Fruit fly (Drosophila melanogaster) whole organism, embryonic: ENCODE results near the gene Gfat2.
A peak's percentile ranks its signal among the peaks of the same experiment; 100 is the strongest.

Experiments used
- Atf6 ChIP-seq: fragments of 200-800 bp; sonication (Bioruptor generic); IDR thresholded peaks from 2 replicates; pipeline ENCODE4 v1.3.6; 2022; ENCODE audit warnings: missing biosample characterization, missing genetic modification characterization
- C15 ChIP-seq: fragments of 200-800 bp; sonication (Bioruptor generic); IDR thresholded peaks from 3 replicates; pipeline ENCODE4 v1.3.6; 2022; ENCODE audit warnings: missing biosample characterization, missing genetic modification characterization
- CG10543 ChIP-seq: fragments of 200-800 bp; sonication (Bioruptor generic); optimal IDR thresholded peaks from 3 replicates; lab custom pipeline; 2017; ENCODE audit warnings: missing biosample characterization, mild to moderate bottlenecking, missing genetic modification characterization, moderate library complexity
- CG12769 ChIP-seq: fragments of 200-800 bp; sonication (Bioruptor generic); optimal IDR thresholded peaks from 2 replicates; lab custom pipeline; 2019; ENCODE audit warnings: missing biosample characterization, mild to moderate bottlenecking, missing genetic modification characterization, moderate library complexity
- CG16815 ChIP-seq: fragments of 200-800 bp; sonication (Bioruptor generic); optimal IDR thresholded peaks from 3 replicates; lab custom pipeline; 2017; ENCODE audit warnings: missing biosample characterization, mild to moderate bottlenecking, missing genetic modification characterization
- CG17612 ChIP-seq: fragments of 200-800 bp; sonication (Bioruptor generic); IDR thresholded peaks from 2 replicates; pipeline ENCODE4 v1.3.6; 2022; ENCODE audit warnings: missing biosample characterization, missing genetic modification characterization
- CG2116 ChIP-seq: fragments of 200-800 bp; sonication (Bioruptor generic); optimal IDR thresholded peaks from 3 replicates; lab custom pipeline; 2018; ENCODE audit warnings: missing biosample characterization, mild to moderate bottlenecking, missing genetic modification characterization
- CG2202 ChIP-seq: fragments of 200-800 bp; sonication (Bioruptor generic); optimal IDR thresholded peaks from 2 replicates; lab custom pipeline; 2018; ENCODE audit warnings: missing biosample characterization, mild to moderate bottlenecking, missing genetic modification characterization
- CG3163 ChIP-seq: fragments of 200-800 bp; sonication (Bioruptor generic); optimal IDR thresholded peaks from 3 replicates; lab custom pipeline; 2016; ENCODE audit warnings: missing biosample characterization, missing genetic modification characterization
- CG5245 ChIP-seq: fragments of 200-800 bp; sonication (Bioruptor generic); optimal IDR thresholded peaks from 3 replicates; lab custom pipeline; 2016; ENCODE audit warnings: missing biosample characterization, missing genetic modification characterization
- CG7357 ChIP-seq: fragments of 200-800 bp; sonication (Bioruptor generic); IDR thresholded peaks from 3 replicates; pipeline ENCODE4 v1.3.6; 2022; ENCODE audit warnings: missing biosample characterization, missing genetic modification characterization
- CG9215 ChIP-seq: fragments of 200-800 bp; sonication (Bioruptor generic); IDR thresholded peaks from 2 replicates; pipeline ENCODE4 v1.3.6; 2022; ENCODE audit warnings: missing biosample characterization, missing genetic modification characterization
- Doc3 ChIP-seq: fragments of 200-800 bp; sonication (Bioruptor generic); IDR thresholded peaks from 3 replicates; pipeline ENCODE4 v1.3.6; 2022; ENCODE audit warnings: missing biosample characterization, missing genetic modification characterization; ENCODE audit not compliant: partially characterized antibody
- E2f2 ChIP-seq: fragments of 200-800 bp; sonication (Bioruptor generic); IDR thresholded peaks from 2 replicates; pipeline ENCODE4 v1.3.6; 2022; ENCODE audit warnings: missing biosample characterization, missing genetic modification characterization
- Ets65A ChIP-seq: fragments of 200-800 bp; sonication (Bioruptor generic); peaks from one replicate; lab custom pipeline; 2016; ENCODE audit warnings: missing biosample characterization, missing genetic modification characterization
- HLH4C ChIP-seq: fragments of 200-800 bp; sonication (Bioruptor generic); IDR thresholded peaks from 3 replicates; pipeline ENCODE4 v1.3.6; 2022; ENCODE audit warnings: missing biosample characterization, missing genetic modification characterization; ENCODE audit not compliant: partially characterized antibody
- MESR4 ChIP-seq: fragments of 200-800 bp; sonication (Bioruptor generic); optimal IDR thresholded peaks from 2 replicates; lab custom pipeline; 2018; ENCODE audit warnings: missing biosample characterization, mild to moderate bottlenecking, missing genetic modification characterization, moderate library complexity
- Med ChIP-seq: fragments of 200-800 bp; sonication (Bioruptor generic); peaks from one replicate; lab custom pipeline; 2016; ENCODE audit warnings: missing biosample characterization, missing genetic modification characterization, mild to moderate bottlenecking, inconsistent platforms, moderate library complexity
- Scr ChIP-seq: fragments of 200-800 bp; sonication (Bioruptor generic); IDR thresholded peaks from 2 replicates; pipeline ENCODE4 v1.3.6; 2022; ENCODE audit warnings: missing biosample characterization, missing genetic modification characterization; ENCODE audit not compliant: partially characterized antibody
- Sin3A ChIP-seq: fragments of >200 bp; optimal IDR thresholded peaks from 2 replicates; lab custom pipeline; 2018
- Spps ChIP-seq: fragments of 200-800 bp; sonication (Bioruptor generic); optimal IDR thresholded peaks from 2 replicates; lab custom pipeline; 2018; ENCODE audit warnings: missing biosample characterization, mild to moderate bottlenecking, missing genetic modification characterization
- Trl ChIP-seq, 3 experiments: fragments of >200 bp in 2 of 3; fragments of 200-800 bp in 1 of 3; sonication (Bioruptor generic) in 1 of 3; optimal IDR thresholded peaks; 2 replicates in 1 of 3; 3 replicates in 2 of 3; lab custom pipeline; 2016 to 2017; ENCODE audit warnings: missing biosample characterization in 1 of 3, missing genetic modification characterization in 1 of 3
- chinmo ChIP-seq: fragments of 200-800 bp; sonication (Bioruptor generic); IDR thresholded peaks from 4 replicates; pipeline ENCODE4 v1.3.6; 2022; ENCODE audit warnings: missing biosample characterization, missing genetic modification characterization; ENCODE audit not compliant: partially characterized antibody
- crol ChIP-seq: fragments of 200-800 bp; sonication (Bioruptor generic); IDR thresholded peaks from 2 replicates; pipeline ENCODE4 v1.3.6; 2022; ENCODE audit warnings: missing biosample characterization, missing genetic modification characterization
- cwo ChIP-seq: fragments of 200-800 bp; sonication (Bioruptor generic); optimal IDR thresholded peaks from 3 replicates; lab custom pipeline; 2017; ENCODE audit warnings: missing biosample characterization, missing genetic modification characterization, mild to moderate bottlenecking, moderate library complexity, missing genetic modification reagents
- ham ChIP-seq: fragments of 200-800 bp; sonication (Bioruptor generic); IDR thresholded peaks from 2 replicates; pipeline ENCODE4 v1.3.6; 2022; ENCODE audit warnings: missing biosample characterization, missing genetic modification characterization
- hkb ChIP-seq, 2 experiments: fragments of 200-800 bp in 1 of 2; fragments of >200 bp in 1 of 2; sonication (Bioruptor generic) in 1 of 2; IDR thresholded peaks in 1 of 2; optimal IDR thresholded peaks in 1 of 2; 2 replicates each; pipeline versions ENCODE4 v1.3.6 to Lab custom; 2017 to 2022; ENCODE audit warnings: missing biosample characterization in 1 of 2, missing genetic modification characterization in 1 of 2
- knrl ChIP-seq: fragments of 200-800 bp; sonication (Bioruptor generic); IDR thresholded peaks from 3 replicates; pipeline ENCODE4 v1.3.6; 2022; ENCODE audit warnings: missing biosample characterization, missing genetic modification characterization; ENCODE audit not compliant: partially characterized antibody
- peb ChIP-seq: fragments of 200-800 bp; sonication (Bioruptor generic); IDR thresholded peaks from 2 replicates; pipeline ENCODE4 v1.3.6; 2022; ENCODE audit warnings: missing biosample characterization, missing genetic modification characterization
- phol ChIP-seq: fragments of 200-800 bp; sonication (Bioruptor generic); optimal IDR thresholded peaks from 3 replicates; lab custom pipeline; 2018; ENCODE audit warnings: missing biosample characterization, mild to moderate bottlenecking, missing genetic modification characterization, moderate library complexity
- pros ChIP-seq: fragments of 200-800 bp; sonication (Bioruptor generic); optimal IDR thresholded peaks from 3 replicates; lab custom pipeline; 2019; ENCODE audit warnings: missing biosample characterization, mild to moderate bottlenecking, missing genetic modification characterization, moderate library complexity
- sens ChIP-seq: fragments of 200-800 bp; sonication (Bioruptor generic); peaks from one replicate; lab custom pipeline; 2016; ENCODE audit warnings: missing biosample characterization, missing genetic modification characterization
- sens-2 ChIP-seq: fragments of 200-800 bp; sonication (Bioruptor generic); IDR thresholded peaks from 2 replicates; pipeline ENCODE4 v1.3.6; 2022; ENCODE audit warnings: missing biosample characterization, missing genetic modification characterization
- slbo ChIP-seq: fragments of 200-800 bp; sonication (Bioruptor generic); IDR thresholded peaks from 2 replicates; pipeline ENCODE4 v1.3.6; 2022; ENCODE audit warnings: missing biosample characterization, missing genetic modification characterization
- sr ChIP-seq: fragments of 200-800 bp; sonication (Bioruptor generic); IDR thresholded peaks from 3 replicates; pipeline ENCODE4 v1.3.6; 2022; ENCODE audit warnings: missing biosample characterization, missing genetic modification characterization
- sug ChIP-seq: fragments of 200-800 bp; optimal IDR thresholded peaks from 2 replicates; lab custom pipeline; 2019; ENCODE audit warnings: missing biosample characterization, mild to moderate bottlenecking, missing genetic modification characterization, moderate library complexity
- twi ChIP-seq: fragments of 200-800 bp; optimal IDR thresholded peaks from 2 replicates; lab custom pipeline; 2019; ENCODE audit warnings: missing biosample characterization, mild to moderate bottlenecking, missing genetic modification characterization, moderate library complexity
- vnd ChIP-seq: fragments of 200-800 bp; sonication (Bioruptor generic); IDR thresholded peaks from 3 replicates; pipeline ENCODE4 v1.3.6; 2022; ENCODE audit warnings: missing biosample characterization, missing genetic modification characterization; ENCODE audit not compliant: partially characterized antibody
- zen2 ChIP-seq: fragments of 200-800 bp; sonication (Bioruptor generic); IDR thresholded peaks from 3 replicates; pipeline ENCODE4 v1.3.6; 2022; ENCODE audit warnings: missing biosample characterization, missing genetic modification characterization; ENCODE audit not compliant: partially characterized antibody

Gene Gfat2

DNA sequence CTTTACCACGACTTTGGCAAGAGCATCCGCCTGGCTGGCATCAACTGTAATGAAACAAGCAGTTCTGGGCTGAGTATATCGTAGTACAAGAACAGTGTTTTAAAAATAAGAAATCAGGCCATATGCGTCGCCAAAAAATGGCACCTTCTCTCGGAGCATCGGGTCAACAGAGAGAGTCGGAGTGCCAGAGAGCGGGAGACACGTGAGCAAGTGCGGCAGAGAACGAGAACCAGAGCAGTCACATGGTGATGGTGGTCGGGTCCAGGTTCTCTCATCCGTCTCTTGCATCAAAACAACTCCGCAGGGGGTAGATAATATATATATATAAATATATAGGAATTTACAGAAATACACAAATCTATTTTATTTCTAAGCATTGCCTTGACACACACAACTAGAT is 14.7 kb downstream of the Gfat2 start:
- TF ChIP-seq Sin3A (lab: Kevin White, UChicago) (no peak), cwo (GFP tag; lab: Kevin White, UChicago) (peak; percentile 23), C15 (no peak), Trl (optimal IDR thresholded peaks at IDR 0.05; lab: Kevin White, UChicago) (peak; percentile 59 to 78), Trl (GFP tag; optimal IDR thresholded peaks at IDR 0.05; lab: Kevin White, UChicago) (no peak), vnd (no peak), hkb (optimal IDR thresholded peaks at IDR 0.05; lab: Kevin White, UChicago) (no peak), hkb (GFP tag; IDR thresholded peaks at IDR 0.05; lab: Robert Waterston, UW) (no peak), CG2116 (no peak), ham (GFP tag; lab: Robert Waterston, UW) (no peak), E2f2 (GFP tag; lab: Robert Waterston, UW) (no peak), CG16815 (no peak), twi (no peak), CG5245 (no peak), sug (peak; percentile 89), CG3163 (no peak), CG9215 (GFP tag; lab: Robert Waterston, UW) (no peak), CG17612 (no peak), phol (tag; lab: Kevin White, UChicago) (no peak), CG10543 (GFP tag; lab: Kevin White, UChicago) (peak; percentile 5), Med (GFP tag; lab: Kevin White, UChicago) (peak; percentile 1), pros (GFP tag; lab: Kevin White, UChicago) (no peak), MESR4 (no peak), Spps (tag; lab: Kevin White, UChicago) (no peak)

DNA sequence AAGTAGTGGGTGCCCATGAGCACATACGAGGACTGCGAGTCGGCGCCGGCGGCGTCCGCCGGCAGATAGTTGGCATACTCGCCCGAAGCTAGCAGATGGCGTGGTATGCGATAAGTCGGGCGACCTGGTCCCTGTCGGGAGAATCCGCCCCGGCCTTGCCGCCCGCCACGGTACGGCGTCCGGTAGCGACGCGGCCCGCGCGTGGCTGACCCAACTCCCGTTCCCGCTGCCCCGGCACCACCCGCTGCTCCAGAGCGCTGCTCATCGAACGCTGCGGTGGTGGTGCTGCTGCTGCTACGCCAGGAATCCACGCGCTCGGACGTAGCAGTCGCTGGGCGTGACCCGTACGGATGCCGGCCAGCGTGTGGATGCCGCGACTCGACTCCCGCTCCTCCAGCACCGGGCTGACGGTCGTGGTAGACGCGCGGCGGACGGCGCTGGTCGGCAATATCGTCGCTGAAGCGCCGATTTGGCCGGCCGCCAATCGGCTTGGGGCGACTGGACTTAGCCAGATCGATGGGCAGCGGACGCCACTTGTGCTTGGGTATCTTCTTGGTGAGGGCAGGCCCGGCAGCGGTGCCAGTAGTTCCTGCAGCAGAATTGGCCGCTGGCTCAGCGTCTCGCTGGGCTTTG is 15.7 kb downstream of the Gfat2 start:
- peak; percentile 94 for TF ChIP-seq Ets65A
- TF ChIP-seq sens-2 (GFP tag; lab: Robert Waterston, UW), result no peak
- TF ChIP-seq knrl (GFP tag; lab: Robert Waterston, UW), result 0 out of 3 replicates have a peak, but pooled peaks have one; percentile 25
- peak; percentile 52; the same call in 1 of the 3 replicates for TF ChIP-seq zen2 (GFP tag; lab: Robert Waterston, UW)
- TF ChIP-seq sens (GFP tag; lab: Kevin White, UChicago), result peak; percentile 31
- 0 out of 3 replicates have a peak, but pooled peaks have one; percentile 40 for TF ChIP-seq Doc3
- TF ChIP-seq Med (GFP tag; lab: Kevin White, UChicago), result peak; percentile 64
- no peak for TF ChIP-seq CG2202 (tag; lab: Kevin White, UChicago)
- 0 out of 2 replicates have a peak, but pooled peaks have one; percentile 7 for TF ChIP-seq slbo
- no peak for TF ChIP-seq peb (GFP tag; lab: Robert Waterston, UW)
- 0 out of 2 replicates have a peak, but pooled peaks have one; percentile 17 for TF ChIP-seq crol (GFP tag; lab: Robert Waterston, UW)
- peak; percentile 13 for TF ChIP-seq CG10543 (GFP tag; lab: Kevin White, UChicago)
- no peak for TF ChIP-seq HLH4C (GFP tag; lab: Robert Waterston, UW)
- peak; percentile 78 for TF ChIP-seq CG12769 (tag; lab: Kevin White, UChicago)
- 0 out of 3 replicates have a peak, but pooled peaks have one; percentile 27 for TF ChIP-seq sr (GFP tag; lab: Robert Waterston, UW)
- TF ChIP-seq Atf6, result 0 out of 2 replicates have a peak, but pooled peaks have one; percentile 40
- TF ChIP-seq CG7357 (GFP tag; lab: Robert Waterston, UW), result 0 out of 3 replicates have a peak, but pooled peaks have one; percentile 10
- TF ChIP-seq chinmo (GFP tag; lab: Robert Waterston, UW), result 0 out of 4 replicates have a peak, but pooled peaks have one; percentile 10
- TF ChIP-seq Scr, result 0 out of 2 replicates have a peak, but pooled peaks have one; percentile 15
